Worm (Caenorhabditis elegans): ENCODE measurements around the gene pcs-1.
A peak's percentile ranks its signal among the peaks of the same experiment; 100 is the strongest.

The pcs-1 gene

DNA sequence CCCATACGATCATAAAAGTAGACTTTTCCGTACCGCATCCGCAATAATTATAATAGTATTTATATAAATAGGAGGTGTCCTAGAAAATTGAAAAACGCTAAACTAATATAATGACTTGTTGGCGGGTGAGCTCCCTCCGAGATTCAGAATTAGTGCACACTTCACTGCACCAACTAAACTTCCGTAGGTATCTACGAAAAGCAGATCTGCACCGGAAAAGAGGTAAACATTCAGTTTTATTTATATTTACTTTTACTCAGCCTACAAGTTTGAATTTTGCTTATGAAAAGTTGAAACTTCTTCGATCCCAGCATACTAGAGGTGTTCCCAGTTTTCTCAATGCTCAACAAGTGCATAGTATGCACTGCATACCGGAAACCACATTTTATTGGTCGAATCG lies 14.5 kb upstream of the pcs-1 start, which contains the start of gene F07A11.1:
Gene F07A11.1 (minus strand): TSS at position 101 of the 400 bp plus-strand sequence.
- TF ChIP-seq nhr-28 (tag; optimal IDR thresholded peaks at IDR 0.05): no peak
- no peak for TF ChIP-seq nhr-2 (tag; optimal IDR thresholded peaks at IDR 0.05)
- TF ChIP-seq elt-3 (tag; optimal IDR thresholded peaks at IDR 0.05): no peak
- TF ChIP-seq nhr-237 (tag; optimal IDR thresholded peaks at IDR 0.05): no peak
- no peak for TF ChIP-seq snpc-4 (tag; optimal IDR thresholded peaks at IDR 0.05)
- TF ChIP-seq ces-1 (GFP tag; optimal IDR thresholded peaks at IDR 0.05): no peak
- no peak for TF ChIP-seq nhr-76 (tag; optimal IDR thresholded peaks at IDR 0.05)

DNA sequence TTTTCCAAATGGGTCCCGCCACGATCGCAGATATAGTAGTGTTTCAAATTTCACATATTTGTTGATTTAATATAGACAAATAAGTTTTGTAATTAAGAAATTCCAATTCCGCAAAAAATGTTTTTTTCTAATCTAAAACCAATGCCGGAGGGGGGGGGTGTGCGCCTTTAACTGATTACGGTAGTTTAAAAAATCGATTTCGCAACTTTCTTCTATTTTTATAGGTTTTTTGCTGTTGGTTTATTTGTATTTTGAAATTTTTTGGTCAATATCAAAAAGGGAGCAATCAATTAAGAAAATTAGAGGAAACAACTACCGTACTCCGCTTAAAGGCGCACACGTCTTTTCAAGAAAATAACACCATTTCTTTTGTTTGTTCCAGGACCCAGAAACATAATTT lies 14.0 kb upstream of the pcs-1 start:
- TF ChIP-seq hlh-1 (tag; optimal IDR thresholded peaks at IDR 0.05) (no peak), sptf-1 (tag; optimal IDR thresholded peaks at IDR 0.05) (no peak), nhr-76 (tag; optimal IDR thresholded peaks at IDR 0.05) (no peak), unc-120 (tag; optimal IDR thresholded peaks at IDR 0.05; ENCODE audit: poor library complexity, severe bottlenecking) (no peak), zip-8 (tag; optimal IDR thresholded peaks at IDR 0.05) (no peak), snpc-4 (tag; optimal IDR thresholded peaks at IDR 0.05) (no peak)

DNA sequence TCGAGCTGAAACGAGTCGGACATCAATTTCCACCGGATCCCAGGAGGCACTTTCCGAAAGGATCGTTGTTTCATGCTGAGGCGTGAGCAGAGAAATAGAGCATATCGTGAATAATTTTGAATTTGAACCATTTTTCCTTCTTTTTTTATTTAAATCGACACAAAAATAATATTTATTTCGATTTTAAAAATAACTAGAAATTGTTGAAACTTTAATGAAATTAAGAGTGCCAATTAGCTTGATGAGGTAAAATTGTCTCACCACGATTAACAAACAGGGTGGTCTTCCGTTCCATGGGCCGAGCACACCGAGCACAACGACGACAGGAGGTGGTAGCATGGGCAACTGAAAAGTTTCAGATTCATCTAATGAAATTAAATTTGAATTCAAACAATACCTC lies 10.8 kb upstream of the pcs-1 start:
- TF ChIP-seq snpc-4 (tag; optimal IDR thresholded peaks at IDR 0.05): no peak
- TF ChIP-seq bed-3 (GFP tag; optimal IDR thresholded peaks at IDR 0.05): no peak
- TF ChIP-seq unc-120 (tag; optimal IDR thresholded peaks at IDR 0.05; ENCODE audit: poor library complexity, severe bottlenecking): no peak

DNA sequence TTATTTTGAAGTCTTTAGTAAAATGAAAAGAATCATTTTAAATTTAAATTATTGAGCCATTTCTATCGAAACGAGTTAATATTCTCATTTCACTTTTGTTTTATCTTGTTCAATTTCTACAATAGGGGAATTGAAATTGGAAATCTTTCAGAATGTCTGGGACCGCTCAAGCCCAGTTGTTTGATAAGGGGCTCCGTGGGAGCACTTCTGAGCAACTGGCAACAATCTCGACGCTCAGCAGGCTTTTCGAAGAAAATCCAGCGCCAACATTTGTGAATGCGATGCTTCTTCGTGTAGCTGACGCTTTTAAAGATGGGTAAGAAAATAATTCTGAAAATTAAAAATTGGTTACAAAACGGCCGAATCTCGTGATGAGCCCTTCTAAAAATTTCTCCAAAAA lies 5.2 kb upstream of the pcs-1 start, which contains the start of gene ints-7:
Gene ints-7 (plus strand): TSS at position 152 of the 400 bp plus-strand sequence.
- no peak for TF ChIP-seq zip-8 (tag; optimal IDR thresholded peaks at IDR 0.05)
- no peak for TF ChIP-seq mab-5 (tag; optimal IDR thresholded peaks at IDR 0.05)
- no peak for TF ChIP-seq nhr-12 (tag; optimal IDR thresholded peaks at IDR 0.05)
- no peak for TF ChIP-seq M03D4.4 (tag; optimal IDR thresholded peaks at IDR 0.05)
- TF ChIP-seq sptf-1 (tag; optimal IDR thresholded peaks at IDR 0.05): no peak
- no peak for TF ChIP-seq nhr-76 (tag; optimal IDR thresholded peaks at IDR 0.05)
- TF ChIP-seq nhr-237 (tag; optimal IDR thresholded peaks at IDR 0.05): no peak
- no peak for TF ChIP-seq elt-3 (tag; optimal IDR thresholded peaks at IDR 0.05)
- TF ChIP-seq unc-62 (GFP tag; optimal IDR thresholded peaks at IDR 0.05): no peak
- TF ChIP-seq tbx-8 (GFP tag; optimal IDR thresholded peaks at IDR 0.05): no peak
- TF ChIP-seq unc-39 (tag; optimal IDR thresholded peaks at IDR 0.05): no peak
- TF ChIP-seq lin-32 (GFP tag; optimal IDR thresholded peaks at IDR 0.05): no peak
- no peak for TF ChIP-seq pha-4 (tag; optimal IDR thresholded peaks at IDR 0.05)
- no peak for TF ChIP-seq snpc-4 (tag; optimal IDR thresholded peaks at IDR 0.05)
- no peak for TF ChIP-seq ham-2 (GFP tag; optimal IDR thresholded peaks at IDR 0.05)
- no peak for TF ChIP-seq nhr-28 (tag; optimal IDR thresholded peaks at IDR 0.05)

DNA sequence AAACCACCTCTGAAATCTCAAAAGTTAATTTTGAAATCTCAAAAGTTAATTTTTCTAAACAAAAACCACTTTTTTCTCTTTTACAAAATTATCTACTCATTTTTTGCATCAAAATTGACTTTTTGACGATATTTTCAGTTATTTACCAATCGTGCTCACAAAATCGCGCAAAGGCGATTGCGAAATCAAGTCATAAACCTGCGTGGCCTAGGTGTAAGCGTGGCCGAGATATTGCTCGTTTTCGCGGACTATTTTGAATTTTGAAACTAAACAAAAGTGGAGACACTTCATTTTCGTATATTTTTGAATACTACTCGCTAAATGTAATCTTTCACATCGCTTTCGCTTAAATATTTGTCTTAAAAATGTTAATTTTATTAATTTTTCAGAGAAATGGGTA lies 787 bp upstream of the pcs-1 start, which contains the start of gene smc-6:
Gene smc-6 (plus strand): TSS at position 390 of the 400 bp plus-strand sequence.
- no peak for TF ChIP-seq tbx-8 (GFP tag; optimal IDR thresholded peaks at IDR 0.05)
- peak; percentile 32 for TF ChIP-seq mep-1 (tag; optimal IDR thresholded peaks at IDR 0.05)

DNA sequence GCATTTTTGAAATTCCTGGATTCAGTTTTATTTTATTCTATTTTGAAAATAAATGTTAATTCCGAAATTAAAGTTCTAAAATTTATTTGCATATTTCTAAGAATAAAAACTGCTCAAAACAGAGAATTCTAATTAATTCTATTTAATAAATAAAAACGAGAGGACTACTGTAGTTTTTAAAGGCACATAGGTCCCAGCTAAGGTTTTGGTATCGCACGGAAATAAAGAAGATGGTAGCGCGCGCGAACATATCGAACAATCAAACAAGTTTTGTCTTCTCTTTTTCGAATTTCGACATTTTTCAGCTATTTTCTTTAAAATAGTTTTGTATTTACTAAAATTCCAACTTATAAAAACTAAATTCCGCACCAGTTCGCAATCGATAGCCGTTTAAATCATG lies 321 bp upstream of the pcs-1 start:
- no peak for TF ChIP-seq mep-1 (tag; optimal IDR thresholded peaks at IDR 0.05)
- TF ChIP-seq nhr-76 (tag; optimal IDR thresholded peaks at IDR 0.05): no peak
- no peak for TF ChIP-seq lin-32 (GFP tag; optimal IDR thresholded peaks at IDR 0.05)
- TF ChIP-seq unc-39 (tag; optimal IDR thresholded peaks at IDR 0.05): no peak

DNA sequence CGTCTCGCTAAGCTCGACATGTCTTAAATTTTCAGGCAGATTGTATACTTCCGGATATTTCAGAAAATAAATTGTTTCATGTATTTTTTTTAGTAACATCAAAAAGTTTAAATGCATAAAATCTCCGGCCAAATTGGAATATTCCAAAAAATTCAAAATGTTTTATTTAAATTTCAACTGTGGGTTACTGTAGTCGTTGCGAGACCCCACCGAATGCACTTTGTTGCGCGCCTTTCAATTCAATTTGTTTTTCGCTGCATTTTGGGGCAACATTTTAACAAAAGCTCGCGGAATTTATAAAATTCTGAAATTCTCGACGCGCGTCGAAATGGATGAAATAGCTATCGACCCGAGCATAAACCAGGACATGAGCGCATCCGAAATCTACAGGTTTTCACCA lies 4.6 kb downstream of the pcs-1 start, which contains the start of gene F54D5.2:
Gene F54D5.2 (plus strand): TSS at position 237 of the 400 bp plus-strand sequence.
- TF ChIP-seq ces-1 (GFP tag; optimal IDR thresholded peaks at IDR 0.05): no peak
- TF ChIP-seq bed-3 (GFP tag; optimal IDR thresholded peaks at IDR 0.05): no peak
- TF ChIP-seq ceh-43 (GFP tag; optimal IDR thresholded peaks at IDR 0.05): no peak
- TF ChIP-seq elt-3 (tag; optimal IDR thresholded peaks at IDR 0.05): no peak
- no peak for TF ChIP-seq lsy-2 (tag; optimal IDR thresholded peaks at IDR 0.05)
- no peak for TF ChIP-seq lin-32 (GFP tag; optimal IDR thresholded peaks at IDR 0.05)
- TF ChIP-seq unc-62 (GFP tag; optimal IDR thresholded peaks at IDR 0.05): no peak
- no peak for TF ChIP-seq nhr-12 (tag; optimal IDR thresholded peaks at IDR 0.05)
- no peak for TF ChIP-seq lin-13 (tag; optimal IDR thresholded peaks at IDR 0.05)
- TF ChIP-seq drap-1 (GFP tag; optimal IDR thresholded peaks at IDR 0.05): no peak
- TF ChIP-seq nhr-76 (tag; optimal IDR thresholded peaks at IDR 0.05): no peak
- TF ChIP-seq ceh-39 (tag; optimal IDR thresholded peaks at IDR 0.05): no peak
- TF ChIP-seq ztf-11 (tag; optimal IDR thresholded peaks at IDR 0.05): no peak
- TF ChIP-seq nhr-28 (tag; optimal IDR thresholded peaks at IDR 0.05): no peak
- TF ChIP-seq nhr-2 (tag; optimal IDR thresholded peaks at IDR 0.05): no peak
- TF ChIP-seq ceh-83 (GFP tag; optimal IDR thresholded peaks at IDR 0.05): no peak
- TF ChIP-seq nhr-237 (tag; optimal IDR thresholded peaks at IDR 0.05): no peak
- TF ChIP-seq ham-2 (GFP tag; optimal IDR thresholded peaks at IDR 0.05): no peak
- TF ChIP-seq elt-1 (tag; optimal IDR thresholded peaks at IDR 0.05; ENCODE audit: borderline replicate concordance, insufficient read depth): no peak
- TF ChIP-seq blmp-1 (tag; optimal IDR thresholded peaks at IDR 0.05): no peak
